Worm (Caenorhabditis elegans): ENCODE data around the gene T10G3.2.

T10G3.2 gene

ce11 chrV:13457858-13458257 lies 21.8 kb downstream of the T10G3.2 start, which contains the start of gene F25H9.2:
Gene F25H9.2 (plus strand): TSS chrV:13458083.
- no peak for TF ChIP-seq hlh-4 (tag; optimal IDR thresholded peaks at IDR 0.05)
- TF ChIP-seq nhr-84 (tag; optimal IDR thresholded peaks at IDR 0.05): no peak
- no peak for TF ChIP-seq fos-1 (tag; optimal IDR thresholded peaks at IDR 0.05)
- no peak for TF ChIP-seq ceh-8 (GFP tag; optimal IDR thresholded peaks at IDR 0.05)
- no peak for TF ChIP-seq mep-1 (tag; optimal IDR thresholded peaks at IDR 0.05)
- no peak for TF ChIP-seq efl-3 (GFP tag; optimal IDR thresholded peaks at IDR 0.05)
- no peak for TF ChIP-seq lin-39 (tag; optimal IDR thresholded peaks at IDR 0.05)
- no peak for TF ChIP-seq egl-13 (tag; optimal IDR thresholded peaks at IDR 0.05)
- TF ChIP-seq alr-1 (tag; optimal IDR thresholded peaks at IDR 0.05; ENCODE audit: borderline replicate concordance): no peak
- no peak for TF ChIP-seq pag-3 (tag; optimal IDR thresholded peaks at IDR 0.05; ENCODE audit: borderline replicate concordance, insufficient read depth)
- TF ChIP-seq dsc-1 (tag; optimal IDR thresholded peaks at IDR 0.05): no peak
- no peak for TF ChIP-seq pqm-1 (tag; optimal IDR thresholded peaks at IDR 0.05)
- TF ChIP-seq fkh-4 (tag; optimal IDR thresholded peaks at IDR 0.05; ENCODE audit: borderline replicate concordance): no peak
- TF ChIP-seq zip-4 (GFP tag; optimal IDR thresholded peaks at IDR 0.05): no peak
- peak; percentile 29 for TF ChIP-seq rnt-1 (tag; optimal IDR thresholded peaks at IDR 0.05)
- no peak for TF ChIP-seq unc-30 (tag; optimal IDR thresholded peaks at IDR 0.05)
- no peak for TF ChIP-seq nhr-77 (tag; optimal IDR thresholded peaks at IDR 0.05)
- TF ChIP-seq lin-35 (GFP tag; optimal IDR thresholded peaks at IDR 0.05): peak; percentile 26 to 59
- TF ChIP-seq xbp-1 (tag; optimal IDR thresholded peaks at IDR 0.05): no peak
- TF ChIP-seq hlh-17 (GFP tag; optimal IDR thresholded peaks at IDR 0.05; ENCODE audit: borderline replicate concordance): no peak
- no peak for TF ChIP-seq C34B4.2 (tag; optimal IDR thresholded peaks at IDR 0.05)
- TF ChIP-seq grh-1 (GFP tag; IDR thresholded peaks at IDR 0.05): no peak
- TF ChIP-seq egl-27 (tag; optimal IDR thresholded peaks at IDR 0.05): no peak
- no peak for TF ChIP-seq aly-2 (tag; optimal IDR thresholded peaks at IDR 0.05)
- TF ChIP-seq efl-1 (optimal IDR thresholded peaks at IDR 0.05): peak; percentile 5 to 37
- peak; percentile 36 to 43 for TF ChIP-seq efl-1 (GFP tag; optimal IDR thresholded peaks at IDR 0.05 in 1 of 2)
- no peak for TF ChIP-seq ama-1 (optimal IDR thresholded peaks at IDR 0.05)
- TF ChIP-seq tbx-2 (tag; optimal IDR thresholded peaks at IDR 0.05): no peak
- TF ChIP-seq ztf-4 (tag; optimal IDR thresholded peaks at IDR 0.05): no peak
- TF ChIP-seq unc-130 (tag; optimal IDR thresholded peaks at IDR 0.05): peak; percentile 47
- TF ChIP-seq C16A3.4 (tag; optimal IDR thresholded peaks at IDR 0.05): peak; percentile 46
- TF ChIP-seq mab-9 (GFP tag; IDR thresholded peaks at IDR 0.05): no peak
- TF ChIP-seq sptf-1 (tag; optimal IDR thresholded peaks at IDR 0.05): no peak
- TF ChIP-seq swsn-7 (tag; optimal IDR thresholded peaks at IDR 0.05): no peak
- no peak for TF ChIP-seq ceh-90 (tag; optimal IDR thresholded peaks at IDR 0.05)
- no peak for TF ChIP-seq lir-3 (tag; optimal IDR thresholded peaks at IDR 0.05; ENCODE audit: poor library complexity)
- no peak for TF ChIP-seq ets-5 (GFP tag; IDR thresholded peaks at IDR 0.05)
- TF ChIP-seq aha-1 (tag; optimal IDR thresholded peaks at IDR 0.05): no peak
- no peak for TF ChIP-seq nhr-11 (tag; optimal IDR thresholded peaks at IDR 0.05)
- TF ChIP-seq nhr-28 (tag; optimal IDR thresholded peaks at IDR 0.05): no peak
- TF ChIP-seq Y116A8C.19 (tag; optimal IDR thresholded peaks at IDR 0.05; ENCODE audit: borderline replicate concordance): no peak
- no peak for TF ChIP-seq unc-62 (GFP tag; optimal IDR thresholded peaks at IDR 0.05)
- peak; percentile 25 for TF ChIP-seq nhr-71 (tag; optimal IDR thresholded peaks at IDR 0.05)
- TF ChIP-seq isw-1 (GFP tag; IDR thresholded peaks at IDR 0.05): no peak
- TF ChIP-seq C04F5.9 (tag; optimal IDR thresholded peaks at IDR 0.05): no peak
- TF ChIP-seq fkh-8 (tag; optimal IDR thresholded peaks at IDR 0.05): no peak
- no peak for TF ChIP-seq fkh-10 (GFP tag; optimal IDR thresholded peaks at IDR 0.05)
- TF ChIP-seq sox-4 (tag; optimal IDR thresholded peaks at IDR 0.05): no peak
- TF ChIP-seq snu-23 (GFP tag; optimal IDR thresholded peaks at IDR 0.05): peak; percentile 47
- no peak for TF ChIP-seq nhr-237 (tag; optimal IDR thresholded peaks at IDR 0.05)
- TF ChIP-seq ztf-11 (tag; optimal IDR thresholded peaks at IDR 0.05): no peak
- TF ChIP-seq irx-1 (tag; optimal IDR thresholded peaks at IDR 0.05): no peak
- no peak for TF ChIP-seq mef-2 (tag; optimal IDR thresholded peaks at IDR 0.05)
- no peak for TF ChIP-seq lin-15B (tag; optimal IDR thresholded peaks at IDR 0.05)
- no peak for TF ChIP-seq pax-3 (tag; optimal IDR thresholded peaks at IDR 0.05)

All from whole organism, L1 larva.